Worm (Caenorhabditis elegans) whole organism, L3 larva: Measurements from ENCODE around the gene math-41.
A peak's percentile ranks its signal among the peaks of the same experiment; 100 is the strongest.
"Not testable (repeated sequence)": the region's sequence is repeated elsewhere in the genome, so short reads cannot be mapped to it uniquely, and the experiment has no call there.

Experiments
- R02D3.7 ChIP-seq: fragments of 150-350 bp; optimal IDR thresholded peaks from 2 replicates; lab custom pipeline; 2014; ENCODE audit warnings: missing biosample characterization, missing genetic modification characterization
- aly-2 ChIP-seq: fragments of 150-350 bp; optimal IDR thresholded peaks from 2 replicates; lab custom pipeline; 2014; ENCODE audit warnings: missing biosample characterization, missing genetic modification characterization
- ceh-16 ChIP-seq: sonication (generic microtip); optimal IDR thresholded peaks from 2 replicates; lab custom pipeline; 2017; ENCODE audit warnings: missing biosample characterization, missing genetic modification characterization
- ceh-9 ChIP-seq: sonication (generic microtip); optimal IDR thresholded peaks from 2 replicates; lab custom pipeline; 2018; ENCODE audit warnings: missing biosample characterization, missing genetic modification characterization
- daf-12 ChIP-seq: fragments of 150-350 bp; optimal IDR thresholded peaks from 2 replicates; lab custom pipeline; 2014; ENCODE audit warnings: missing biosample characterization, missing genetic modification reagents, missing genetic modification characterization
- egl-27 ChIP-seq: sonication (generic microtip); optimal IDR thresholded peaks from 4 replicates; lab custom pipeline; 2017; ENCODE audit warnings: missing biosample characterization, missing genetic modification reagents, missing genetic modification characterization
- egl-5 ChIP-seq: fragments of 150-350 bp; optimal IDR thresholded peaks from 2 replicates; lab custom pipeline; 2017; ENCODE audit warnings: missing biosample characterization, missing genetic modification reagents, missing genetic modification characterization, inconsistent platforms
- elt-1 ChIP-seq: fragments of 150-350 bp; optimal IDR thresholded peaks from 2 replicates; lab custom pipeline; 2014; ENCODE audit warnings: missing biosample characterization, missing genetic modification characterization
- elt-2 ChIP-seq: sonication (generic microtip); optimal IDR thresholded peaks from 2 replicates; lab custom pipeline; 2016; ENCODE audit warnings: missing genetic modification reagents, mild to moderate bottlenecking, missing genetic modification characterization, missing compliant biosample characterization
- elt-3 ChIP-seq, 3 experiments: fragments of 150-350 bp in 1 of 3; sonication (generic microtip) in 2 of 3; optimal IDR thresholded peaks; 2 replicates in 2 of 3; 4 replicates in 1 of 3; lab custom pipeline; 2014 to 2017; ENCODE audit warnings: missing biosample characterization in 3 of 3, missing genetic modification characterization in 3 of 3
- eor-1 ChIP-seq, 2 experiments: fragments of 150-350 bp; optimal IDR thresholded peaks; 2 replicates each; lab custom pipeline; 2014 to 2018; ENCODE audit warnings: missing biosample characterization in 2 of 2, missing genetic modification characterization in 2 of 2
- fkh-10 ChIP-seq: sonication (generic microtip); optimal IDR thresholded peaks from 2 replicates; lab custom pipeline; 2017; ENCODE audit warnings: missing biosample characterization, missing genetic modification reagents, missing genetic modification characterization
- fos-1 ChIP-seq: fragments of 150-350 bp; optimal IDR thresholded peaks from 2 replicates; lab custom pipeline; 2014; ENCODE audit warnings: missing biosample characterization, missing genetic modification characterization
- hmg-11 ChIP-seq: sonication (generic microtip); optimal IDR thresholded peaks from 2 replicates; lab custom pipeline; 2016; ENCODE audit warnings: missing genetic modification characterization, missing compliant biosample characterization
- jun-1 ChIP-seq: fragments of 150-350 bp; optimal IDR thresholded peaks from 2 replicates; lab custom pipeline; 2014; ENCODE audit warnings: missing biosample characterization, missing genetic modification reagents, missing genetic modification characterization
- lin-15B ChIP-seq: fragments of 150-350 bp; optimal IDR thresholded peaks from 2 replicates; lab custom pipeline; 2014; ENCODE audit warnings: missing biosample characterization, missing genetic modification characterization
- lin-39 ChIP-seq: fragments of 150-350 bp; optimal IDR thresholded peaks from 2 replicates; lab custom pipeline; 2018; ENCODE audit warnings: missing biosample characterization, missing genetic modification reagents, missing genetic modification characterization
- mdl-1 ChIP-seq: fragments of 150-350 bp; optimal IDR thresholded peaks from 2 replicates; lab custom pipeline; 2014; ENCODE audit warnings: missing biosample characterization, missing genetic modification characterization
- mml-1 ChIP-seq: fragments of 150-350 bp; sonication (generic microtip); optimal IDR thresholded peaks from 3 replicates; lab custom pipeline; 2014; ENCODE audit warnings: missing biosample characterization, missing genetic modification characterization
- nfya-1 ChIP-seq: sonication (generic microtip); optimal IDR thresholded peaks from 2 replicates; lab custom pipeline; 2017; ENCODE audit warnings: missing genetic modification characterization, mild to moderate bottlenecking, missing compliant biosample characterization, antibody characterized with exemption, moderate library complexity; ENCODE audit not compliant: insufficient read depth
- nhr-12 ChIP-seq: fragments of 150-350 bp; optimal IDR thresholded peaks from 2 replicates; lab custom pipeline; 2014; ENCODE audit warnings: missing biosample characterization, missing genetic modification characterization
- nhr-23 ChIP-seq: fragments of 150-350 bp; optimal IDR thresholded peaks from 2 replicates; lab custom pipeline; 2014; ENCODE audit warnings: missing biosample characterization, missing genetic modification reagents, missing genetic modification characterization
- nhr-237 ChIP-seq: fragments of 150-350 bp; optimal IDR thresholded peaks from 2 replicates; lab custom pipeline; 2014; ENCODE audit warnings: missing biosample characterization, missing genetic modification characterization
- nhr-25 ChIP-seq: sonication (generic microtip); optimal IDR thresholded peaks from 2 replicates; lab custom pipeline; 2017; ENCODE audit warnings: missing biosample characterization, missing genetic modification characterization
- nhr-28 ChIP-seq: fragments of 150-350 bp; optimal IDR thresholded peaks from 2 replicates; lab custom pipeline; 2014; ENCODE audit warnings: missing biosample characterization, missing genetic modification characterization
- nhr-43 ChIP-seq: sonication (generic microtip); optimal IDR thresholded peaks from 2 replicates; lab custom pipeline; 2016; ENCODE audit warnings: mild to moderate bottlenecking, missing genetic modification characterization, missing compliant biosample characterization; ENCODE audit not compliant: poor library complexity, severe bottlenecking
- nhr-67 ChIP-seq: fragments of 150-350 bp; optimal IDR thresholded peaks from 2 replicates; lab custom pipeline; 2014; ENCODE audit warnings: missing biosample characterization, missing genetic modification characterization
- nhr-76 ChIP-seq: fragments of 150-350 bp; sonication (generic microtip); optimal IDR thresholded peaks from 5 replicates; lab custom pipeline; 2014; ENCODE audit warnings: missing biosample characterization, missing genetic modification characterization
- nhr-77 ChIP-seq: fragments of 150-350 bp; optimal IDR thresholded peaks from 2 replicates; lab custom pipeline; 2014; ENCODE audit warnings: missing biosample characterization, missing genetic modification characterization
- pha-4 ChIP-seq: fragments of 150-350 bp; optimal IDR thresholded peaks from 2 replicates; lab custom pipeline; 2014; ENCODE audit warnings: missing biosample characterization, missing genetic modification reagents, missing genetic modification characterization
- pqm-1 ChIP-seq: fragments of 150-350 bp; optimal IDR thresholded peaks from 2 replicates; lab custom pipeline; 2017; ENCODE audit warnings: missing biosample characterization, missing genetic modification characterization, inconsistent platforms
- sea-2 ChIP-seq: fragments of 150-350 bp; sonication (generic microtip); optimal IDR thresholded peaks from 4 replicates; lab custom pipeline; 2014; ENCODE audit warnings: missing biosample characterization, missing genetic modification reagents, missing genetic modification characterization
- snpc-4 ChIP-seq: fragments of 150-350 bp; optimal IDR thresholded peaks from 2 replicates; lab custom pipeline; 2014; ENCODE audit warnings: missing biosample characterization, missing genetic modification characterization
- tbx-2 ChIP-seq: sonication (generic microtip); optimal IDR thresholded peaks from 2 replicates; lab custom pipeline; 2016; ENCODE audit warnings: mild to moderate bottlenecking, missing genetic modification characterization, missing compliant biosample characterization
- ztf-11 ChIP-seq: fragments of 150-350 bp; optimal IDR thresholded peaks from 2 replicates; lab custom pipeline; 2014; ENCODE audit warnings: missing biosample characterization, missing genetic modification characterization
- ztf-4 ChIP-seq: fragments of 150-350 bp; optimal IDR thresholded peaks from 2 replicates; lab custom pipeline; 2014; ENCODE audit warnings: missing biosample characterization, missing genetic modification characterization

math-41 gene

DNA sequence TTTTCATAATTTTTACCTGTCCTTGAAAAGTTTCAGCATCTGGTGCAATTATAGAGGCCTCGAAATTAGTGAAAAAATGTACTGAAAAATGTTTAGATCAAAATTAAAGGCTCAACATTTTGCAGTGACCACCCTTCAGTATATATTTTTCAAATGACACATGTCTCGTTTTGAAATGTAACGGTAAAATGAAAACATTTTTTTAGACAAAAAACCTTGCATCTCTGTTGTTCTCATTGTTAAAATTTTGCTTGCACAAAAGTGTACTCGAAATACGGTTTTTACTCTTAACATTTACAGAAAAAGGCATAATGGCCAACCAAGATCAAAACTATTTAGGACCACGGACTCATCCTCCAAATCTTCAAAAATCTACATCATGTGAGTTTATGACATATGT is at the start of gene math-41:
Gene math-41, plus strand, starts transcription at position 301 of the 400 bp plus-strand sequence.
- TF ChIP-seq pha-4; nhr-67 (tag; lab: Kevin White, UChicago); egl-5 (tag; lab: Kevin White, UChicago): not testable (repeated sequence)

DNA sequence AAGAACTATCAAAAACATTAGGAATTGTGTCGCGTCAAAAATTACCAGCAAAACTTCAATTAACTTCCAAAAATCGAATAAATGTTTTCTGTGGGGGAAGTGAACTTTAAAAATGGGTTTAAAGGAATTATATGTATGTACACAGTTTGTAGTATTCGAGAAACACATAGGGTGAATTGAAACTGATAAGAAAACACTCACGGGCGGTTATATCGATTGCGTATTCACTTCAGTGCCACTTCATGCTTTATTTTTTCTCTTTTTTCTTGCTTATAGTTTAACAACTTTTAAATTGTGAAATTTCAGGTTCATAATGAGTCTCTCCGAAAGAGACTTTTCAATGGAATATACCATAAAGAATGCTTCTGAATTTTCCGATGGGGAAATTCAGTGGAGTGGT is 49.2 kb upstream of the math-41 start, which contains the start of gene F36H5.14:
Gene F36H5.14, plus strand, starts transcription at position 301 of the 400 bp plus-strand sequence.
- not testable (repeated sequence) for TF ChIP-seq hmg-11 (tag; lab: Kevin White, UChicago); mdl-1 (tag; lab: Kevin White, UChicago); nhr-25

DNA sequence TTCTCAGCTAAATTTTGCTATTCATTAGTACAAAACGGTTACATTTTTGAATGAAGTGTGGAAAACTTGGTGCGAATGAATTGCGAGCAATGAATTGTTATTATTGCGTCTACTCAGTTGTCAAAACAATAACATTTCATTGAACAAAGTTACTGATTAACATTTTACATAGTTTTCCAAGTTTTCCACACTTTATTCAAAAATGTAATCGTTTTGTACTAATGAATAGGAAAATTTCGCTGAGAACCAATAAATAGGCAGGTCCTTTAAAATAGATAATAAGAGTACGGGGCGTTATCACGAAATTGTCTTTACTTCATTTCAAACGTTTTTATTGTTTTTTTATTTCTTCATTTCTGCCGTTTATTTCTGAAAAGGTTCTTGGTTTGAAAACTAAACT is 42.0 kb upstream of the math-41 start, which contains the start of gene math-4:
Gene math-4, minus strand, starts transcription at position 101 of the 400 bp plus-strand sequence.
- TF ChIP-seq jun-1 (tag; lab: Kevin White, UChicago) (no peak), elt-2 (peak; percentile 12)

DNA sequence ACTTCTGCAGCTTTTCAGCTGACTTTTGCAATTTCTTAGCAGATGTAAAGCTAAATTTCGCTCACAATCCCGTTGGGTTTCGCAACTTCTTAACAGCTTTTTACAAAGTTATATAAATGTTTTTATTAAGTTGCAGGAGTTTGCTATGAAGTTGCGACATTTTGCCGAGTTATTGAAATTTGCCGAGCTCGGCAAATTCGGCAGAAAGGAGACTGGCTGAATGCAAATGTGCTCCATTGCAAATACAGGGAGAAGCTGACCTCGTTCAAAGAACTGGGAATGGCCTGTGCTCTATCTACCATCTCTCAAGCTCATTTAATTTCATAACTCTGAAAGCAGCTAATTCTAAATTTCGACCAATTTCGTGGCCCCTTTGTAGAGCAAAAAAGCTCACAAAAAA is 39.6 kb upstream of the math-41 start, which contains the start of gene C08F1.11:
Gene C08F1.11, minus strand, starts transcription at position 101 of the 400 bp plus-strand sequence.
- TF ChIP-seq mdl-1 (tag; lab: Kevin White, UChicago), result no peak
- no peak for TF ChIP-seq ztf-11 (tag; lab: Kevin White, UChicago)
- no peak for TF ChIP-seq pha-4
- TF ChIP-seq nhr-23 (tag; lab: Kevin White, UChicago), result no peak
- TF ChIP-seq elt-1 (tag; lab: Kevin White, UChicago), result no peak
- TF ChIP-seq snpc-4 (tag; lab: Kevin White, UChicago), result no peak
- no peak for TF ChIP-seq ceh-16 (tag; lab: Kevin White, UChicago)
- TF ChIP-seq nfya-1, result no peak
- no peak for TF ChIP-seq nhr-12
- no peak for TF ChIP-seq nhr-77 (tag; lab: Kevin White, UChicago)
- TF ChIP-seq lin-39 (tag; lab: Kevin White, UChicago), result no peak
- TF ChIP-seq lin-15B (tag; lab: Kevin White, UChicago), result no peak
- no peak for TF ChIP-seq ceh-9 (tag; lab: Kevin White, UChicago)
- no peak for TF ChIP-seq nhr-43 (tag; lab: Kevin White, UChicago)
- TF ChIP-seq nhr-76 (tag; lab: Kevin White, UChicago), result no peak
- no peak for TF ChIP-seq daf-12 (tag; lab: Kevin White, UChicago)
- TF ChIP-seq mml-1 (tag; lab: Kevin White, UChicago), result no peak

DNA sequence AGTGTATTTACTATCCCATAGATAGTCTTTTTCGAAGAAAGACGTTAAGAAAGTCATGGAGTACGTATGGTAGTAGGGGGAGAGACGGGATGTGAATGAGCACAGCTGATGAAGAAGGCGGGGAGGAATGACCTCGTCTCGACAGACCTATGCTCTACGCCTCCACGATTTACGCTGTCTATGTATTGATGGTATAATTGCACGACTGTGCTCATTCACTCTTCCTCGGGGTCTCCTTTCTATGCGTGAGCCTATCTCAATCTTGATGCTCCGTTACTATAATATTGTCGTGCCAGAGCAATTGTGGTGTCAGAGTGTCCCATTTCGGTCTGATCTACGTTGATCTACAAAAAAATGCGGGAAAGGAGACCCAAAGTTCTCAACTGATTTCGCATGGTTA is 38.2 kb upstream of the math-41 start, which contains the start of gene C08F1.10:
Gene C08F1.10, minus strand, starts transcription at position 101 of the 400 bp plus-strand sequence.
- TF ChIP-seq nhr-25 (no peak), aly-2 (tag; lab: Kevin White, UChicago) (no peak), egl-27 (tag; lab: Kevin White, UChicago) (no peak), tbx-2 (tag; lab: Kevin White, UChicago) (no peak), nhr-23 (tag; lab: Kevin White, UChicago) (no peak), nhr-28 (tag; lab: Kevin White, UChicago) (no peak), nhr-12 (no peak), R02D3.7 (tag; lab: Kevin White, UChicago) (no peak), eor-1 (tag; optimal IDR thresholded peaks at IDR 0.05; lab: Kevin White, UChicago) (no peak), sea-2 (GFP tag; lab: Kevin White, UChicago) (no peak), fos-1 (no peak), nhr-67 (tag; lab: Kevin White, UChicago) (no peak), pqm-1 (tag; lab: Kevin White, UChicago) (no peak), elt-3 (tag; optimal IDR thresholded peaks at IDR 0.05; lab: Kevin White, UChicago) (no peak), jun-1 (tag; lab: Kevin White, UChicago) (no peak), snpc-4 (tag; lab: Kevin White, UChicago) (no peak), egl-5 (tag; lab: Kevin White, UChicago) (no peak), nhr-237 (tag; lab: Kevin White, UChicago) (no peak), ztf-4 (tag; lab: Kevin White, UChicago) (no peak), fkh-10 (GFP tag; lab: Kevin White, UChicago) (no peak)
- TF ChIP-seq, all 47 proteins: peak for 0
